3 fruit fly cellular contexts compared by ENCODE assay signal in genomic region chrX:13838255-13838654, dm6.
TF ChIP-seq lines count a peak whose summit lies in the region.

No protein-coding gene starts in this region.

TF ChIP-seq in whole organism, adult, 20 proteins besides CTCF, POLR2A, EP300 and RAD21 (continued from another document):
- no peak for TF ChIP-seq kay (GFP tag; lab: Kevin White, UChicago; ENCODE audit: borderline replicate concordance)

TF ChIP-seq in whole organism, embryonic, 481 proteins besides CTCF, POLR2A, EP300 and RAD21 (continued from another document):
- TF ChIP-seq Dbx (GFP tag; IDR thresholded peaks at IDR 0.05; lab: Robert Waterston, UW) (0 out of 3 replicates have a peak, but pooled peaks have one; percentile 17), CG32532 (GFP tag; IDR thresholded peaks at IDR 0.05; lab: Robert Waterston, UW) (peak; percentile 30; the same call in 1 of the 2 replicates), Ada2b (GFP tag; IDR thresholded peaks at IDR 0.05; lab: Robert Waterston, UW) (no peak), pan (optimal IDR thresholded peaks at IDR 0.05; lab: Kevin White, UChicago) (no peak), pan (GFP tag; optimal IDR thresholded peaks at IDR 0.05 in 1 of 2, IDR thresholded peaks at IDR 0.05 in 1 of 2) (peak in 1 of 2 experiments; percentile 45), CG2712 (tag; optimal IDR thresholded peaks at IDR 0.05; lab: Kevin White, UChicago) (peak; percentile 39), CG10543 (GFP tag; optimal IDR thresholded peaks at IDR 0.05; lab: Kevin White, UChicago) (no peak), cad (GFP tag; optimal IDR thresholded peaks at IDR 0.05; lab: Kevin White, UChicago) (no peak), Hmr (GFP tag; optimal IDR thresholded peaks at IDR 0.05; lab: Kevin White, UChicago) (peak; percentile 11), CG9932 (GFP tag; IDR thresholded peaks at IDR 0.05; lab: Robert Waterston, UW) (peak; percentile 8; the same call in 1 of the 2 replicates), Rfx (GFP tag; IDR thresholded peaks at IDR 0.05; lab: Robert Waterston, UW) (peak; percentile 39; the same call in 1 of the 2 replicates), Blimp-1 (GFP tag; optimal IDR thresholded peaks at IDR 0.05; lab: Kevin White, UChicago) (peak; percentile 12), slou (GFP tag; optimal IDR thresholded peaks at IDR 0.05; lab: Kevin White, UChicago) (no peak), sens (GFP tag; lab: Kevin White, UChicago) (no peak), Nf-YC (tag; optimal IDR thresholded peaks at IDR 0.05; lab: Kevin White, UChicago) (no peak), slbo (GFP tag; IDR thresholded peaks at IDR 0.05; lab: Robert Waterston, UW) (peak; percentile 52), CG12299 (tag; optimal IDR thresholded peaks at IDR 0.05; lab: Kevin White, UChicago) (no peak), CG11504 (tag; optimal IDR thresholded peaks at IDR 0.05; lab: Kevin White, UChicago) (peak; percentile 48), CG8388 (GFP tag; optimal IDR thresholded peaks at IDR 0.05; lab: Kevin White, UChicago) (peak; percentile 1), CG18599 (GFP tag; optimal IDR thresholded peaks at IDR 0.05; lab: Kevin White, UChicago) (peak; percentile 23), PHDP (tag; optimal IDR thresholded peaks at IDR 0.05; lab: Kevin White, UChicago) (peak; percentile 9), ato (GFP tag; IDR thresholded peaks at IDR 0.05; lab: Robert Waterston, UW; ENCODE audit: partially characterized antibody) (no peak), Xbp1 (GFP tag; optimal IDR thresholded peaks at IDR 0.05; lab: Kevin White, UChicago) (no peak), CG4707 (GFP tag; optimal IDR thresholded peaks at IDR 0.05; lab: Kevin White, UChicago) (no peak), CG11695 (GFP tag; IDR thresholded peaks at IDR 0.05; lab: Robert Waterston, UW) (0 out of 3 replicates have a peak, but pooled peaks have one; percentile 19), grn (GFP tag; optimal IDR thresholded peaks at IDR 0.05; lab: Kevin White, UChicago) (no peak), CG17359 (tag; optimal IDR thresholded peaks at IDR 0.05; lab: Kevin White, UChicago) (peak; percentile 3), Chrac-16 (GFP tag; optimal IDR thresholded peaks at IDR 0.05; lab: Kevin White, UChicago) (no peak), Mes4 (GFP tag; optimal IDR thresholded peaks at IDR 0.05; lab: Kevin White, UChicago) (no peak), run (tag; optimal IDR thresholded peaks at IDR 0.05; lab: Kevin White, UChicago) (no peak), CG15269 (tag; optimal IDR thresholded peaks at IDR 0.05; lab: Kevin White, UChicago) (peak; percentile 40), vvl (GFP tag; IDR thresholded peaks at IDR 0.05; lab: Robert Waterston, UW) (0 out of 2 replicates have a peak, but pooled peaks have one; percentile 27), grau (tag; optimal IDR thresholded peaks at IDR 0.05; lab: Kevin White, UChicago) (peak; percentile 39), CG11398 (GFP tag; optimal IDR thresholded peaks at IDR 0.05; lab: Kevin White, UChicago) (no peak), dmrt99B (tag; optimal IDR thresholded peaks at IDR 0.05; lab: Kevin White, UChicago) (peak; percentile 34), salm (tag; optimal IDR thresholded peaks at IDR 0.05; lab: Kevin White, UChicago) (no peak), unpg (GFP tag; optimal IDR thresholded peaks at IDR 0.05; lab: Kevin White, UChicago) (peak; percentile 18), Fer3 (tag; optimal IDR thresholded peaks at IDR 0.05; lab: Kevin White, UChicago) (no peak), stc (GFP tag; IDR thresholded peaks at IDR 0.05; lab: Robert Waterston, UW) (peak; percentile 35; the same call in 1 of the 2 replicates), CG30020 (tag; optimal IDR thresholded peaks at IDR 0.05; lab: Kevin White, UChicago) (no peak), lab (GFP tag; optimal IDR thresholded peaks at IDR 0.05; lab: Kevin White, UChicago) (peak; percentile 16), CG32772 (GFP tag; IDR thresholded peaks at IDR 0.05; lab: Robert Waterston, UW) (0 out of 2 replicates have a peak, but pooled peaks have one; percentile 29)

TF ChIP-seq in whole organism, prepupa, 60 proteins besides CTCF, POLR2A, EP300 and RAD21 (continued from another document):
- TF ChIP-seq eg (GFP tag; IDR thresholded peaks at IDR 0.05; lab: Robert Waterston, UW) (peak; percentile 81), spab (GFP tag; optimal IDR thresholded peaks at IDR 0.05; lab: Kevin White, UChicago) (no peak), CG6276 (GFP tag; optimal IDR thresholded peaks at IDR 0.05; lab: Kevin White, UChicago) (peak; percentile 52), Smox (GFP tag; optimal IDR thresholded peaks at IDR 0.05; lab: Kevin White, UChicago) (no peak), topi (GFP tag; optimal IDR thresholded peaks at IDR 0.05; lab: Kevin White, UChicago) (no peak), Sox15 (GFP tag; optimal IDR thresholded peaks at IDR 0.05; lab: Kevin White, UChicago) (no peak), ss (GFP tag; optimal IDR thresholded peaks at IDR 0.05; lab: Kevin White, UChicago) (peak in 1 of 2 experiments; percentile 2), Sox14 (GFP tag; optimal IDR thresholded peaks at IDR 0.05; lab: Kevin White, UChicago) (no peak), esn (GFP tag; optimal IDR thresholded peaks at IDR 0.05; lab: Kevin White, UChicago) (no peak), Eip75B (GFP tag; optimal IDR thresholded peaks at IDR 0.05; lab: Kevin White, UChicago) (no peak), CG9139 (GFP tag; optimal IDR thresholded peaks at IDR 0.05; lab: Kevin White, UChicago) (no peak), vri (GFP tag; optimal IDR thresholded peaks at IDR 0.05; lab: Kevin White, UChicago) (no peak), CG11762 (GFP tag; optimal IDR thresholded peaks at IDR 0.05; lab: Kevin White, UChicago; ENCODE audit: insufficient read depth) (no peak), CG6854 (GFP tag; optimal IDR thresholded peaks at IDR 0.05; lab: Kevin White, UChicago) (no peak), CG7368 (GFP tag; optimal IDR thresholded peaks at IDR 0.05; lab: Kevin White, UChicago) (no peak), CG15336 (GFP tag; IDR thresholded peaks at IDR 0.05; lab: Robert Waterston, UW) (peak; percentile 64; the same call in 1 of the 2 replicates), CG32006 (GFP tag; optimal IDR thresholded peaks at IDR 0.05; lab: Kevin White, UChicago) (peak; percentile 75), pdm3 (GFP tag; optimal IDR thresholded peaks at IDR 0.05; lab: Kevin White, UChicago) (no peak), CG10669 (GFP tag; optimal IDR thresholded peaks at IDR 0.05; lab: Kevin White, UChicago) (no peak), CG1621 (tag; optimal IDR thresholded peaks at IDR 0.05; lab: Kevin White, UChicago) (no peak), dac (GFP tag; optimal IDR thresholded peaks at IDR 0.05; lab: Kevin White, UChicago) (no peak), CG8319 (GFP tag; optimal IDR thresholded peaks at IDR 0.05; lab: Kevin White, UChicago) (no peak), CG11294 (GFP tag; IDR thresholded peaks at IDR 0.05; lab: Robert Waterston, UW) (no peak), CG8119 (GFP tag; IDR thresholded peaks at IDR 0.05; lab: Robert Waterston, UW) (peak; percentile 71), achi (GFP tag; optimal IDR thresholded peaks at IDR 0.05; lab: Kevin White, UChicago) (no peak), CG6792 (GFP tag; optimal IDR thresholded peaks at IDR 0.05; lab: Kevin White, UChicago) (no peak), CG4318 (GFP tag; optimal IDR thresholded peaks at IDR 0.05; lab: Kevin White, UChicago) (peak; percentile 46), Hr39 (GFP tag; optimal IDR thresholded peaks at IDR 0.05; lab: Kevin White, UChicago) (no peak), fkh (GFP tag; optimal IDR thresholded peaks at IDR 0.05; lab: Kevin White, UChicago) (no peak), Eip93F (GFP tag; optimal IDR thresholded peaks at IDR 0.05; lab: Kevin White, UChicago) (no peak), Ets21C (GFP tag; optimal IDR thresholded peaks at IDR 0.05; lab: Kevin White, UChicago) (no peak), lz (GFP tag; optimal IDR thresholded peaks at IDR 0.05; lab: Kevin White, UChicago) (no peak), CG3032 (tag; optimal IDR thresholded peaks at IDR 0.05; lab: Kevin White, UChicago) (peak; percentile 46), Sox102F (GFP tag; optimal IDR thresholded peaks at IDR 0.05; lab: Kevin White, UChicago) (no peak), CG6808 (GFP tag; optimal IDR thresholded peaks at IDR 0.05; lab: Kevin White, UChicago) (no peak), net (GFP tag; optimal IDR thresholded peaks at IDR 0.05; lab: Kevin White, UChicago) (no peak), CG10631 (GFP tag; optimal IDR thresholded peaks at IDR 0.05; lab: Kevin White, UChicago) (no peak), CG31627 (GFP tag; optimal IDR thresholded peaks at IDR 0.05; lab: Kevin White, UChicago) (no peak), cyc (GFP tag; optimal IDR thresholded peaks at IDR 0.05; lab: Kevin White, UChicago) (no peak), Met (GFP tag; optimal IDR thresholded peaks at IDR 0.05; lab: Kevin White, UChicago) (no peak)
